ENCODE assay signal across 1 fruit fly cellular context in genomic region chr3R:4992227-4992737, dm6.
TF ChIP-seq lines count a peak whose summit lies in the region.

No protein-coding gene starts in this region.

TF ChIP-seq in whole organism, embryonic, 481 proteins besides CTCF, POLR2A, EP300 and RAD21 (continued from another document and continues in another):
- TF ChIP-seq seq (GFP tag; IDR thresholded peaks at IDR 0.05; lab: Robert Waterston, UW), result 0 out of 2 replicates have a peak, but pooled peaks have one; percentile 40
- TF ChIP-seq CG34422 (GFP tag; IDR thresholded peaks at IDR 0.05; lab: Robert Waterston, UW), result peak; percentile 11; the same call in 1 of the 3 replicates
- TF ChIP-seq jing (GFP tag; optimal IDR thresholded peaks at IDR 0.05; lab: Kevin White, UChicago), result no peak
- peak; percentile 40 for TF ChIP-seq CG7987 (GFP tag; optimal IDR thresholded peaks at IDR 0.05; lab: Kevin White, UChicago)
- TF ChIP-seq vvl (GFP tag; IDR thresholded peaks at IDR 0.05; lab: Robert Waterston, UW), result peak; percentile 73
- TF ChIP-seq knrl (GFP tag; IDR thresholded peaks at IDR 0.05; lab: Robert Waterston, UW; ENCODE audit: partially characterized antibody), result 0 out of 3 replicates have a peak, but pooled peaks have one; percentile 14
- TF ChIP-seq vnd (GFP tag; IDR thresholded peaks at IDR 0.05; lab: Robert Waterston, UW; ENCODE audit: partially characterized antibody), result no peak
- TF ChIP-seq pan (optimal IDR thresholded peaks at IDR 0.05; lab: Kevin White, UChicago), result no peak
- peak in 1 of 2 experiments; percentile 22 for TF ChIP-seq pan (GFP tag; optimal IDR thresholded peaks at IDR 0.05 in 1 of 2, IDR thresholded peaks at IDR 0.05 in 1 of 2)
- TF ChIP-seq Med (GFP tag; lab: Kevin White, UChicago), result peak; percentile 84
- no peak for TF ChIP-seq NK7.1 (GFP tag; optimal IDR thresholded peaks at IDR 0.05; lab: Kevin White, UChicago)
- no peak for TF ChIP-seq CG16863 (GFP tag; optimal IDR thresholded peaks at IDR 0.05; lab: Kevin White, UChicago)
- TF ChIP-seq lmd (GFP tag; IDR thresholded peaks at IDR 0.05; lab: Robert Waterston, UW), result no peak
- TF ChIP-seq sqz (GFP tag; optimal IDR thresholded peaks at IDR 0.05; lab: Kevin White, UChicago), result peak; percentile 71
- TF ChIP-seq bowl (GFP tag; IDR thresholded peaks at IDR 0.05; lab: Robert Waterston, UW), result no peak
- TF ChIP-seq lola (GFP tag; optimal IDR thresholded peaks at IDR 0.05; lab: Kevin White, UChicago), result peak in 1 of 3 experiments; percentile 36
- 0 out of 2 replicates have a peak, but pooled peaks have one; percentile 9 for TF ChIP-seq Rx (GFP tag; IDR thresholded peaks at IDR 0.05; lab: Robert Waterston, UW)
- peak; percentile 15 to 17 for TF ChIP-seq Hr51 (GFP tag; optimal IDR thresholded peaks at IDR 0.05; lab: Kevin White, UChicago)
- no peak for TF ChIP-seq nerfin-2 (GFP tag; IDR thresholded peaks at IDR 0.05; lab: Robert Waterston, UW; ENCODE audit: partially characterized antibody)
- TF ChIP-seq ap (GFP tag; IDR thresholded peaks at IDR 0.05; lab: Robert Waterston, UW), result 0 out of 2 replicates have a peak, but pooled peaks have one; percentile 12
- TF ChIP-seq Bgb (GFP tag; IDR thresholded peaks at IDR 0.05; lab: Robert Waterston, UW; ENCODE audit: partially characterized antibody), result no peak
- TF ChIP-seq Adf1 (GFP tag; IDR thresholded peaks at IDR 0.05; lab: Robert Waterston, UW), result no peak
- TF ChIP-seq CG17568 (GFP tag; optimal IDR thresholded peaks at IDR 0.05; lab: Kevin White, UChicago), result peak; percentile 33
- TF ChIP-seq mam (GFP tag; optimal IDR thresholded peaks at IDR 0.05; lab: Kevin White, UChicago), result no peak
- peak; percentile 75 for TF ChIP-seq odd (GFP tag; optimal IDR thresholded peaks at IDR 0.05; lab: Kevin White, UChicago)
- no peak for TF ChIP-seq HLH4C (GFP tag; IDR thresholded peaks at IDR 0.05; lab: Robert Waterston, UW; ENCODE audit: partially characterized antibody)
- no peak for TF ChIP-seq Hmx (GFP tag; optimal IDR thresholded peaks at IDR 0.05; lab: Kevin White, UChicago)
- TF ChIP-seq gro (GFP tag; optimal IDR thresholded peaks at IDR 0.05; lab: Kevin White, UChicago), result no peak
- peak in 1 of 2 experiments; percentile 51 for TF ChIP-seq Eip74EF (GFP tag; optimal IDR thresholded peaks at IDR 0.05; lab: Kevin White, UChicago)
- TF ChIP-seq sob (GFP tag; IDR thresholded peaks at IDR 0.05; lab: Robert Waterston, UW), result 0 out of 2 replicates have a peak, but pooled peaks have one; percentile 33
- TF ChIP-seq Dbx (GFP tag; IDR thresholded peaks at IDR 0.05; lab: Robert Waterston, UW), result 0 out of 3 replicates have a peak, but pooled peaks have one; percentile 41
- TF ChIP-seq Max (GFP tag; optimal IDR thresholded peaks at IDR 0.05; lab: Kevin White, UChicago), result peak; percentile 34
- TF ChIP-seq Opbp (GFP tag; IDR thresholded peaks at IDR 0.05; lab: Robert Waterston, UW; ENCODE audit: partially characterized antibody), result no peak
- no peak for TF ChIP-seq dan (GFP tag; IDR thresholded peaks at IDR 0.05; lab: Robert Waterston, UW)
- peak; percentile 63 for TF ChIP-seq gsb-n (tag; optimal IDR thresholded peaks at IDR 0.05; lab: Kevin White, UChicago)
- TF ChIP-seq CG9876 (GFP tag; optimal IDR thresholded peaks at IDR 0.05; lab: Kevin White, UChicago), result peak; percentile 4
- TF ChIP-seq psq (GFP tag; optimal IDR thresholded peaks at IDR 0.05; lab: Kevin White, UChicago), result peak; percentile 1
- TF ChIP-seq gcm (GFP tag; optimal IDR thresholded peaks at IDR 0.05; lab: Kevin White, UChicago), result peak; percentile 98
- TF ChIP-seq CG1529 (GFP tag; optimal IDR thresholded peaks at IDR 0.05; lab: Kevin White, UChicago), result peak; percentile 58
- TF ChIP-seq GATAe (GFP tag; conservative IDR thresholded peaks at IDR 0.05; lab: Robert Waterston, UW), result peak; percentile 29; the same call in 1 of the 2 replicates
- peak; percentile 81 for TF ChIP-seq CG7745 (tag; optimal IDR thresholded peaks at IDR 0.05; lab: Kevin White, UChicago)
- no peak for TF ChIP-seq CG10462 (GFP tag; optimal IDR thresholded peaks at IDR 0.05; lab: Kevin White, UChicago)
- peak; percentile 65 for TF ChIP-seq MTF-1 (GFP tag; optimal IDR thresholded peaks at IDR 0.05; lab: Kevin White, UChicago; ENCODE audit: borderline replicate concordance)
- TF ChIP-seq en (GFP tag; optimal IDR thresholded peaks at IDR 0.05; lab: Kevin White, UChicago), result no peak
- TF ChIP-seq toy (GFP tag; IDR thresholded peaks at IDR 0.05; lab: Robert Waterston, UW), result no peak
- TF ChIP-seq CG8478 (optimal IDR thresholded peaks at IDR 0.05; lab: Kevin White, UChicago), result no peak
- TF ChIP-seq al (GFP tag; IDR thresholded peaks at IDR 0.05; lab: Robert Waterston, UW), result no peak
- TF ChIP-seq CG17361 (GFP tag; IDR thresholded peaks at IDR 0.05; lab: Robert Waterston, UW), result peak; percentile 34; the same call in 1 of the 3 replicates
- TF ChIP-seq Spps (tag; optimal IDR thresholded peaks at IDR 0.05; lab: Kevin White, UChicago), result peak; percentile 19
- peak; percentile 41 for TF ChIP-seq ash1 (GFP tag; optimal IDR thresholded peaks at IDR 0.05; lab: Kevin White, UChicago)
- peak; percentile 8 for TF ChIP-seq Blimp-1 (GFP tag; optimal IDR thresholded peaks at IDR 0.05; lab: Kevin White, UChicago)
- peak; percentile 48 for TF ChIP-seq Asciz (GFP tag; optimal IDR thresholded peaks at IDR 0.05; lab: Kevin White, UChicago)
- no peak for TF ChIP-seq wor (GFP tag; IDR thresholded peaks at IDR 0.05; lab: Robert Waterston, UW)
- peak; percentile 45 for TF ChIP-seq Jarid2 (GFP tag; optimal IDR thresholded peaks at IDR 0.05; lab: Kevin White, UChicago)
- peak; percentile 85 for TF ChIP-seq CG15696 (tag; optimal IDR thresholded peaks at IDR 0.05; lab: Kevin White, UChicago)
- peak; percentile 72 for TF ChIP-seq org-1 (GFP tag; optimal IDR thresholded peaks at IDR 0.05; lab: Kevin White, UChicago)
- peak; percentile 7 for TF ChIP-seq ftz-f1 (GFP tag; optimal IDR thresholded peaks at IDR 0.05; lab: Kevin White, UChicago)
- TF ChIP-seq CG7963 (GFP tag; IDR thresholded peaks at IDR 0.05; lab: Robert Waterston, UW; ENCODE audit: partially characterized antibody), result no peak
- peak; percentile 47; the same call in 1 of the 2 replicates for TF ChIP-seq stc (GFP tag; IDR thresholded peaks at IDR 0.05; lab: Robert Waterston, UW)
- no peak for TF ChIP-seq Neu2 (GFP tag; optimal IDR thresholded peaks at IDR 0.05; lab: Kevin White, UChicago; ENCODE audit: borderline replicate concordance)
- TF ChIP-seq fd64A (GFP tag; optimal IDR thresholded peaks at IDR 0.05; lab: Kevin White, UChicago), result peak; percentile 87
- peak; percentile 15 for TF ChIP-seq NC2β (GFP tag; optimal IDR thresholded peaks at IDR 0.05; lab: Kevin White, UChicago)
- peak; percentile 63 for TF ChIP-seq CG1233 (GFP tag; optimal IDR thresholded peaks at IDR 0.05; lab: Kevin White, UChicago)
- TF ChIP-seq BtbVII (GFP tag; optimal IDR thresholded peaks at IDR 0.05; lab: Kevin White, UChicago), result peak; percentile 63
- TF ChIP-seq CG16813 (GFP tag; IDR thresholded peaks at IDR 0.05; lab: Robert Waterston, UW; ENCODE audit: partially characterized antibody), result no peak
- peak; percentile 83 for TF ChIP-seq ara (GFP tag; IDR thresholded peaks at IDR 0.05; lab: Robert Waterston, UW)
- TF ChIP-seq zen2 (GFP tag; IDR thresholded peaks at IDR 0.05; lab: Robert Waterston, UW; ENCODE audit: partially characterized antibody), result no peak
- no peak for TF ChIP-seq CG4617 (GFP tag; optimal IDR thresholded peaks at IDR 0.05; lab: Kevin White, UChicago; ENCODE audit: borderline replicate concordance)
- TF ChIP-seq CG17912 (GFP tag; optimal IDR thresholded peaks at IDR 0.05; lab: Kevin White, UChicago), result peak; percentile 66
- TF ChIP-seq CG6654 (GFP tag; optimal IDR thresholded peaks at IDR 0.05; lab: Kevin White, UChicago), result no peak
- no peak for TF ChIP-seq da (GFP tag; optimal IDR thresholded peaks at IDR 0.05; lab: Kevin White, UChicago)
- no peak for TF ChIP-seq CG10565 (GFP tag; optimal IDR thresholded peaks at IDR 0.05; lab: Kevin White, UChicago)
- peak; percentile 11 for TF ChIP-seq zen (tag; optimal IDR thresholded peaks at IDR 0.05; lab: Kevin White, UChicago)
- peak; percentile 71; the same call in 2 of the 3 replicates for TF ChIP-seq ci (GFP tag; IDR thresholded peaks at IDR 0.05; lab: Robert Waterston, UW)
- peak; percentile 41 for TF ChIP-seq CG8290 (GFP tag; optimal IDR thresholded peaks at IDR 0.05; lab: Kevin White, UChicago)
- TF ChIP-seq CG8290 (tag; optimal IDR thresholded peaks at IDR 0.05; lab: Kevin White, UChicago), result peak; percentile 24 to 65
- peak; percentile 15 for TF ChIP-seq nmo (GFP tag; optimal IDR thresholded peaks at IDR 0.05; lab: Kevin White, UChicago)
- no peak for TF ChIP-seq Sin3A (optimal IDR thresholded peaks at IDR 0.05; lab: Kevin White, UChicago)
- TF ChIP-seq CG30020 (tag; optimal IDR thresholded peaks at IDR 0.05; lab: Kevin White, UChicago), result no peak
- TF ChIP-seq ranshi (GFP tag; IDR thresholded peaks at IDR 0.05; lab: Robert Waterston, UW), result peak; percentile 13; the same call in 1 of the 2 replicates
- peak; percentile 21 for TF ChIP-seq pnt (GFP tag; optimal IDR thresholded peaks at IDR 0.05; lab: Kevin White, UChicago)
- TF ChIP-seq CG13624 (GFP tag; optimal IDR thresholded peaks at IDR 0.05; lab: Kevin White, UChicago), result peak; percentile 12
- TF ChIP-seq dmrt11E (tag; optimal IDR thresholded peaks at IDR 0.05; lab: Kevin White, UChicago), result peak; percentile 64
- no peak for TF ChIP-seq Hr39 (optimal IDR thresholded peaks at IDR 0.05; lab: Kevin White, UChicago)
- no peak for TF ChIP-seq dati (GFP tag; IDR thresholded peaks at IDR 0.05; lab: Robert Waterston, UW)
- TF ChIP-seq CG15011 (GFP tag; optimal IDR thresholded peaks at IDR 0.05; lab: Kevin White, UChicago), result peak; percentile 6
- peak; percentile 9 for TF ChIP-seq CG8944 (GFP tag; optimal IDR thresholded peaks at IDR 0.05; lab: Kevin White, UChicago)
- peak; percentile 9 for TF ChIP-seq repo (GFP tag; optimal IDR thresholded peaks at IDR 0.05; lab: Kevin White, UChicago)
- no peak for TF ChIP-seq NC2α (GFP tag; optimal IDR thresholded peaks at IDR 0.05; lab: Kevin White, UChicago)
- TF ChIP-seq CG11247 (GFP tag; IDR thresholded peaks at IDR 0.05; lab: Robert Waterston, UW), result no peak
- TF ChIP-seq CG14014 (GFP tag; IDR thresholded peaks at IDR 0.05; lab: Robert Waterston, UW), result peak; percentile 33; the same call in 1 of the 2 replicates
- no peak for TF ChIP-seq CG15073 (GFP tag; optimal IDR thresholded peaks at IDR 0.05; lab: Kevin White, UChicago)
- peak; percentile 50 for TF ChIP-seq shn (GFP tag; optimal IDR thresholded peaks at IDR 0.05; lab: Kevin White, UChicago)
- peak; percentile 5 for TF ChIP-seq Nf-YC (tag; optimal IDR thresholded peaks at IDR 0.05; lab: Kevin White, UChicago)
- TF ChIP-seq Six4 (GFP tag; optimal IDR thresholded peaks at IDR 0.05; lab: Kevin White, UChicago), result peak; percentile 19
- no peak for TF ChIP-seq CG3065 (GFP tag; optimal IDR thresholded peaks at IDR 0.05; lab: Kevin White, UChicago)
- peak; percentile 52 for TF ChIP-seq CG15269 (tag; optimal IDR thresholded peaks at IDR 0.05; lab: Kevin White, UChicago)
- TF ChIP-seq CG8089 (GFP tag; optimal IDR thresholded peaks at IDR 0.05; lab: Kevin White, UChicago), result peak; percentile 24
- TF ChIP-seq Ravus (GFP tag; IDR thresholded peaks at IDR 0.05; lab: Robert Waterston, UW), result no peak
- no peak for TF ChIP-seq danr (GFP tag; IDR thresholded peaks at IDR 0.05; lab: Robert Waterston, UW)
- peak; percentile 38 for TF ChIP-seq CG13424 (tag; optimal IDR thresholded peaks at IDR 0.05; lab: Kevin White, UChicago)
- no peak for TF ChIP-seq CG4820 (GFP tag; optimal IDR thresholded peaks at IDR 0.05; lab: Kevin White, UChicago)
- no peak for TF ChIP-seq Chrac-16 (GFP tag; optimal IDR thresholded peaks at IDR 0.05; lab: Kevin White, UChicago)
- TF ChIP-seq amos (GFP tag; IDR thresholded peaks at IDR 0.05; lab: Robert Waterston, UW; ENCODE audit: partially characterized antibody), result no peak
- TF ChIP-seq CG30431 (GFP tag; optimal IDR thresholded peaks at IDR 0.05; lab: Kevin White, UChicago), result peak; percentile 45
- no peak for TF ChIP-seq Dll (GFP tag; IDR thresholded peaks at IDR 0.05; lab: Robert Waterston, UW; ENCODE audit: partially characterized antibody)
- TF ChIP-seq exex (tag; optimal IDR thresholded peaks at IDR 0.05; lab: Kevin White, UChicago), result peak; percentile 16
- TF ChIP-seq CG32767 (GFP tag; IDR thresholded peaks at IDR 0.05; lab: Robert Waterston, UW), result peak; percentile 56; the same call in 1 of the 2 replicates
- no peak for TF ChIP-seq CG14667 (GFP tag; IDR thresholded peaks at IDR 0.05; lab: Robert Waterston, UW)
- TF ChIP-seq CG15601 (tag; optimal IDR thresholded peaks at IDR 0.05; lab: Kevin White, UChicago), result peak; percentile 57
- peak; percentile 13 for TF ChIP-seq Lhr (GFP tag; optimal IDR thresholded peaks at IDR 0.05; lab: Kevin White, UChicago)
- TF ChIP-seq CG12071 (GFP tag; optimal IDR thresholded peaks at IDR 0.05; lab: Kevin White, UChicago), result peak; percentile 50
- peak; percentile 9 for TF ChIP-seq CG11723 (GFP tag; optimal IDR thresholded peaks at IDR 0.05; lab: Kevin White, UChicago)
- no peak for TF ChIP-seq hbn (GFP tag; IDR thresholded peaks at IDR 0.05; lab: Robert Waterston, UW; ENCODE audit: partially characterized antibody)
- peak; percentile 55 for TF ChIP-seq CG8281 (tag; optimal IDR thresholded peaks at IDR 0.05; lab: Kevin White, UChicago)
- peak; percentile 19; the same call in 1 of the 2 replicates for TF ChIP-seq CG31441 (GFP tag; IDR thresholded peaks at IDR 0.05; lab: Robert Waterston, UW)
- TF ChIP-seq schlank (tag; optimal IDR thresholded peaks at IDR 0.05; lab: Kevin White, UChicago), result peak; percentile 11
- TF ChIP-seq fd102C (GFP tag; optimal IDR thresholded peaks at IDR 0.05; lab: Kevin White, UChicago), result peak; percentile 62
- 0 out of 2 replicates have a peak, but pooled peaks have one; percentile 30 for TF ChIP-seq Nf-YA (GFP tag; IDR thresholded peaks at IDR 0.05; lab: Robert Waterston, UW)
- no peak for TF ChIP-seq Drgx (GFP tag; IDR thresholded peaks at IDR 0.05; lab: Robert Waterston, UW)
- TF ChIP-seq CG4707 (GFP tag; optimal IDR thresholded peaks at IDR 0.05; lab: Kevin White, UChicago), result peak; percentile 43
- TF ChIP-seq Doc2 (GFP tag; IDR thresholded peaks at IDR 0.05; lab: Robert Waterston, UW), result no peak
- TF ChIP-seq Fer1 (GFP tag; optimal IDR thresholded peaks at IDR 0.05; lab: Kevin White, UChicago), result peak; percentile 33
- no peak for TF ChIP-seq ham (GFP tag; IDR thresholded peaks at IDR 0.05; lab: Robert Waterston, UW)
- TF ChIP-seq Hr3 (GFP tag; optimal IDR thresholded peaks at IDR 0.05; lab: Kevin White, UChicago), result no peak
- TF ChIP-seq CG10959 (GFP tag; IDR thresholded peaks at IDR 0.05; lab: Robert Waterston, UW), result no peak
- peak; percentile 47 for TF ChIP-seq nerfin-1 (tag; optimal IDR thresholded peaks at IDR 0.05; lab: Kevin White, UChicago)
- TF ChIP-seq CG2129 (GFP tag; IDR thresholded peaks at IDR 0.05; lab: Robert Waterston, UW; ENCODE audit: partially characterized antibody), result no peak
